Fruit fly (Drosophila melanogaster): ENCODE measurements around the gene Noc3.

Gene Noc3

DNA sequence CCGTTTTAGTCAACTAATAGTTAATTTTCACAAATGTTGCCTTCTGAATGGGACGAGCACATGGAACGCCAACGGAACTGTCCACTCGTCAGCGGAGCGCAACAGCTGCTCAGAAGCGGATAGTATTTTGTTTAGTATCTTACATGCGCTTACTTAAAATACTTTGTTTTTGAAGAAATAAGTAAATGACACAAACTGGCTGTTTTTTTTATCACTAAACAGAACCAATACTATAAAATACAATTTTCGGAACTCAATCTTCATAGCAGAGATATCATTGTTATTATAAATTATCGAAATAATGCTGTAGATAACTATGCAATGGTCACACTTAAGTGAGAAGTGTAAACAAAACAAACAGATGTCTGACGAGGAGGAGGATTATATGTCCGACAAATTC lies at the start of gene Noc3, which contains the start of gene CG10053:
TSS of gene Noc3 (minus strand) at position 81 of the 400 bp plus-strand sequence.
TSS of gene CG10053 (plus strand) at position 202 of the 400 bp plus-strand sequence.
- TF ChIP-seq usp (GFP tag; optimal IDR thresholded peaks at IDR 0.05) (no peak), psq (optimal IDR thresholded peaks at IDR 0.05) (no peak), EcR (GFP tag; optimal IDR thresholded peaks at IDR 0.05) (no peak), pan (optimal IDR thresholded peaks at IDR 0.05) (no peak), CG8478 (optimal IDR thresholded peaks at IDR 0.05) (no peak), Dll (optimal IDR thresholded peaks at IDR 0.05) (no peak)

dm6 chr3R:7285662-7286061 lies 38.9 kb upstream of the Noc3 start, which contains the start of gene RacGAP84C:
Gene RacGAP84C, plus strand, starts transcription at chr3R:7285962.
- TF ChIP-seq Dll (optimal IDR thresholded peaks at IDR 0.05) (no peak), psq (optimal IDR thresholded peaks at IDR 0.05) (no peak)

DNA sequence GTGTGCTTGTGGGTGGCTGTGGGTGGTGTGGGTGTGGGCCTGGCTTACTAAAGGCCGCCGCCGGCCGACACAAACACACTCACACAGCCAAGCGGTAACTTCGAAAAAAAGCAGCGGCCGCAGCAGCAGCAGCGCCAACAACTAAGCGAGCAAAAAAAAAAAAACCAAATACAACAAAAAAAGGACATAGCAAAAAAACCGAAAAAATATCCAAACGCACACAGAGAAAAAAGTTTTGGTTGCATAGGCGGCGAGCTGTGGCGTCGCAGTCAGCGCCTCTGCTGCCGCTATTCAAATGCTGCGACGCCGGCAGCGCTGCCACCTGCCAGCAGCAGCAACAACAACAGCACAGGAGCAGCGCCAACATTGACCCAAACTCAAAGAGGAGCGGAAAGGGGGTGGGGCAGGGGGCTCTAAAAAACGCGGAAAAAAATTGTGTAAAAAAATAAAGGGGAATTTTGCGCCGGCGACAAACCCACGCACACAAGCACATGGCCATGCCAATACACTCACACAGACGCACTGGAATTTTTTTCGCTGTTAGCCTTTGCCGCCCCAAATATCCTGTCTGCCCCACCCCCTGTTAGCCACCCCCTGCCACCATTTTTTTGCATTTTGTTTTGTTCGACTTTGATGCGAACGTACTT lies 35.6 kb upstream of the Noc3 start:
- no peak for TF ChIP-seq usp (GFP tag; optimal IDR thresholded peaks at IDR 0.05)
- no peak for TF ChIP-seq CG8478 (optimal IDR thresholded peaks at IDR 0.05)
- TF ChIP-seq Dll (optimal IDR thresholded peaks at IDR 0.05) = no peak
- TF ChIP-seq psq (optimal IDR thresholded peaks at IDR 0.05) = no peak
- no peak for TF ChIP-seq pan (optimal IDR thresholded peaks at IDR 0.05)
- TF ChIP-seq EcR (GFP tag; optimal IDR thresholded peaks at IDR 0.05) = no peak

dm6 chr3R:7276782-7277181 lies 30.0 kb upstream of the Noc3 start:
- no peak for TF ChIP-seq Dll (optimal IDR thresholded peaks at IDR 0.05)
- no peak for TF ChIP-seq psq (optimal IDR thresholded peaks at IDR 0.05)
- no peak for TF ChIP-seq pan (optimal IDR thresholded peaks at IDR 0.05)
- TF ChIP-seq usp (GFP tag; optimal IDR thresholded peaks at IDR 0.05) = no peak
- no peak for TF ChIP-seq EcR (GFP tag; optimal IDR thresholded peaks at IDR 0.05)
- no peak for TF ChIP-seq CG8478 (optimal IDR thresholded peaks at IDR 0.05)

DNA sequence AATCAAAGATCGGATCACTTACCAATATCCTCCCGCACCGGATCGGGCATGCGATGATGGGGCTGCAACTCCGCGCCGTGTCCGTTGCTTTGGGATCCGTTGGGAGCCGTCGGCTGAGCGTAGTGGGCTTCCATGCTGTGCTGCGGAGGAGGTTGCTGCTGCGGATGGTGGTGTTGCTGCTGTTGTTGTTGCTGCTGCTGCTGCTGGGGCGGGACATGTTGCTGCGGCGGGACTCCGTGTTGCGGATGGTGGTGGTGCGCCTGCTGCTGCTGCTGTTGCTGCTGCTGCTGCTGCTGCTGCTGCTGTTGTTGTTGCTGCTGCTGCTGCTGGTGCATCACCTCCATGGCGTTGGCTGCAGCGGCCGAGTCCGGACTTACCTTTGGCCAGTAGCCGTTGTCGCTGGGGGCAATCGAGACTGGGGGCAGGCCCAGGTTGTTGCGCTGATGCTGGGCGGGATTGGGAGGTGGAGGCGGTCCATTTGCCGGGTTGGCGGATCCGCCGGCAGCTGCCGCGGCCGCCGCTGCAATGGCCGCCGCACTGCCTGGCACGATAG lies 28.3 kb upstream of the Noc3 start:
- TF ChIP-seq EcR (GFP tag; optimal IDR thresholded peaks at IDR 0.05) = no peak

- TF ChIP-seq CG8478 (optimal IDR thresholded peaks at IDR 0.05) (no peak), psq (optimal IDR thresholded peaks at IDR 0.05) (no peak), usp (GFP tag; optimal IDR thresholded peaks at IDR 0.05) (no peak), pan (optimal IDR thresholded peaks at IDR 0.05) (no peak), Dll (optimal IDR thresholded peaks at IDR 0.05) (no peak), EcR (GFP tag; optimal IDR thresholded peaks at IDR 0.05) (no peak)
Measured at dm6 chr3R:7265567-7266208, 18.9 kb upstream of the Noc3 start, which contains the start of the genes Gld and Syt4. Gene Gld, minus strand, starts transcription at chr3R:7265703. Gene Syt4, plus strand, starts transcription at chr3R:7266065.

DNA sequence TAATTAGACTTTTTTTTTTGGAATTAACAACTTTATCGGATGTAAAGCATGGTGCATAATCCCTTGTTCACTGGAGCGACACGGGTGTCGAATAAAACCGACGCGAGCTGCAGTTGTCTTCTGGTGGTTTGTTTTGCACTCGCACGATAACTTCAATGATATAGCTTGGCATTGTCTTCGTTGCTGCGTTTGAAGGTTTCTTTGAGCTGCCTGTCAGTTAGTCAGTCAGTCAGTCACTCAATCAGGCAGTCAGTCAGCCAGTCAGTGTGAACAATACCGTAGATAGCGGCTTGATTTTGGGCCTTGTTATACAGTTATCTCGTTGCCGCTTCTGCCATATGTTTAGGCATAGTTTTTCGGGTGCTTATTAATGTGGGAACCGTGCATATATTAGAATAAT lies 12.8 kb upstream of the Noc3 start:
- TF ChIP-seq Dll (optimal IDR thresholded peaks at IDR 0.05) (no peak), CG8478 (optimal IDR thresholded peaks at IDR 0.05) (no peak), EcR (GFP tag; optimal IDR thresholded peaks at IDR 0.05) (no peak)

dm6 chr3R:7251857-7252256 lies 5.1 kb upstream of the Noc3 start, which contains the start of gene Obp84a:
Gene Obp84a, minus strand, starts transcription at chr3R:7251957.
- TF ChIP-seq usp (GFP tag; optimal IDR thresholded peaks at IDR 0.05) = no peak
- TF ChIP-seq Dll (optimal IDR thresholded peaks at IDR 0.05) = no peak
- no peak for TF ChIP-seq CG8478 (optimal IDR thresholded peaks at IDR 0.05)
- TF ChIP-seq pan (optimal IDR thresholded peaks at IDR 0.05) = no peak
- TF ChIP-seq psq (optimal IDR thresholded peaks at IDR 0.05) = no peak
- TF ChIP-seq EcR (GFP tag; optimal IDR thresholded peaks at IDR 0.05) = no peak

dm6 chr3R:7249460-7249859 lies 2.7 kb upstream of the Noc3 start, which contains the start of the genes CG1227 and Dtwd2:
Gene CG1227, minus strand, starts transcription at chr3R:7249738.
Gene Dtwd2, plus strand, starts transcription at chr3R:7249795.
- TF ChIP-seq CG8478 (optimal IDR thresholded peaks at IDR 0.05) (no peak), Dll (optimal IDR thresholded peaks at IDR 0.05) (no peak), usp (GFP tag; optimal IDR thresholded peaks at IDR 0.05) (no peak), psq (optimal IDR thresholded peaks at IDR 0.05) (no peak), pan (optimal IDR thresholded peaks at IDR 0.05) (no peak), EcR (GFP tag; optimal IDR thresholded peaks at IDR 0.05) (no peak)

dm6 chr3R:7241460-7241859 lies 5.3 kb downstream of the Noc3 start, which contains the start of gene CG14607:
Gene CG14607, plus strand, starts transcription at chr3R:7241760.
- TF ChIP-seq pan (optimal IDR thresholded peaks at IDR 0.05) (no peak), CG8478 (optimal IDR thresholded peaks at IDR 0.05) (no peak), psq (optimal IDR thresholded peaks at IDR 0.05) (no peak), EcR (GFP tag; optimal IDR thresholded peaks at IDR 0.05) (no peak), usp (GFP tag; optimal IDR thresholded peaks at IDR 0.05) (no peak), Dll (optimal IDR thresholded peaks at IDR 0.05) (no peak)

DNA sequence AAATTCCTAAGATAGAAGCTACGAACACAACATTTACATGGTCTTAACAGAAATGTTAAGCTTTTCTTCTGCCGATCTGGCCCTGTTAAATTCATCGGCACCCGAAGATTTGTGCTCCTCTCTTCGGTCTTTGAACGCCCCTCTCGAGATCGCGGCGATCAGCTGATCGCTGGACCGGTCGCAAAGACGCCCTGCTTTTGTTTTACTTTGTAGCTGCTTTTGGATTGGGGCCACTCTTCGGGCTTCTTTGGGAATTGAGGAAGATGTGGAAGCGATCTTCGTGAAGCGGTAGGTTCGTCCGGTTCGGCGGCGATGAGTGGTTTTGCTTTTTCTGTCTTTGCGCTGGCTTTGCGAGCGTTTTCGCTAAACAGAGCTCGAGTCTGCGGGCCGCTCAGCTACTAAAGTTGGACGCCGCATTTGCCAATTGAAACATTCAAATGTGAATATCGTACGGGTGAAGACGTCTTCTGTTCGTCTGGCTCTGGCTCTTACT lies 22.8 kb downstream of the Noc3 start, which contains the start of gene thw:
TSS of gene thw (plus strand) at position 443 of the 493 bp plus-strand sequence.
- TF ChIP-seq Dll (optimal IDR thresholded peaks at IDR 0.05) (no peak), pan (optimal IDR thresholded peaks at IDR 0.05) (no peak), EcR (GFP tag; optimal IDR thresholded peaks at IDR 0.05) (no peak), usp (GFP tag; optimal IDR thresholded peaks at IDR 0.05) (no peak), CG8478 (optimal IDR thresholded peaks at IDR 0.05) (no peak), psq (optimal IDR thresholded peaks at IDR 0.05) (no peak)

- no peak for TF ChIP-seq usp (GFP tag; optimal IDR thresholded peaks at IDR 0.05)
- no peak for TF ChIP-seq pan (optimal IDR thresholded peaks at IDR 0.05)
- TF ChIP-seq EcR (GFP tag; optimal IDR thresholded peaks at IDR 0.05) = no peak
- no peak for TF ChIP-seq psq (optimal IDR thresholded peaks at IDR 0.05)
- TF ChIP-seq CG8478 (optimal IDR thresholded peaks at IDR 0.05) = no peak
- no peak for TF ChIP-seq Dll (optimal IDR thresholded peaks at IDR 0.05)
Measured at dm6 chr3R:7219605-7220004, 27.2 kb downstream of the Noc3 start, which contains the start of gene CG14605. Gene CG14605, minus strand, starts transcription at chr3R:7219705.
